Worm (Caenorhabditis elegans): ENCODE measurements around the gene ZK546.19.

ce11 chrII:4948118-4948517, 6.6 kb downstream of the ZK546.19 start:
- no peak for TF ChIP-seq aly-2 (tag; optimal IDR thresholded peaks at IDR 0.05)
- TF ChIP-seq lin-13 (GFP tag; optimal IDR thresholded peaks at IDR 0.05), result no peak
- no peak for TF ChIP-seq lsy-2 (tag; optimal IDR thresholded peaks at IDR 0.05)
- no peak for TF ChIP-seq ama-1 (optimal IDR thresholded peaks at IDR 0.05)
- TF ChIP-seq dmd-4 (tag; optimal IDR thresholded peaks at IDR 0.05), result no peak
- TF ChIP-seq alr-1 (tag; optimal IDR thresholded peaks at IDR 0.05), result no peak
- no peak for TF ChIP-seq unc-62 (GFP tag; optimal IDR thresholded peaks at IDR 0.05)

All from whole organism, L2 larva.